Fruit fly (Drosophila melanogaster) whole organism, wandering third instar larva: ENCODE results near the gene CG34164.

Experiments used
- Abd-B ChIP-seq: fragments of >200 bp; optimal IDR thresholded peaks from 2 replicates; lab custom pipeline; 2017; ENCODE audit warnings: missing biosample characterization, missing genetic modification characterization
- CG32264 ChIP-seq: fragments of 200-800 bp; sonication (Bioruptor generic); optimal IDR thresholded peaks from 2 replicates; lab custom pipeline; 2016; ENCODE audit warnings: missing biosample characterization, missing genetic modification characterization
- CG9705 ChIP-seq: fragments of 200-800 bp; sonication (Bioruptor generic); optimal IDR thresholded peaks from 2 replicates; lab custom pipeline; 2018; ENCODE audit warnings: missing biosample characterization, mild to moderate bottlenecking, missing genetic modification characterization
- CrebA ChIP-seq: fragments of 200-800 bp; sonication (Bioruptor generic); optimal IDR thresholded peaks from 2 replicates; lab custom pipeline; 2016; ENCODE audit warnings: missing biosample characterization, mild to moderate bottlenecking, missing genetic modification characterization, borderline replicate concordance
- Dfd ChIP-seq: fragments of >200 bp; optimal IDR thresholded peaks from 2 replicates; lab custom pipeline; 2017; ENCODE audit warnings: missing biosample characterization, missing genetic modification characterization
- Dif ChIP-seq: fragments of 200-275, 200-300 bp; sonication (Bioruptor generic); optimal IDR thresholded peaks from 2 replicates; lab custom pipeline; 2018; ENCODE audit warnings: missing biosample characterization, missing genetic modification characterization; ENCODE audit not compliant: partially characterized antibody
- GATAd ChIP-seq: sonication (Bioruptor generic); optimal IDR thresholded peaks from 2 replicates; lab custom pipeline; 2016; ENCODE audit warnings: missing biosample characterization, missing genetic modification characterization
- HLH106 ChIP-seq: fragments of 200-800 bp; optimal IDR thresholded peaks from 3 replicates; lab custom pipeline; 2019; ENCODE audit warnings: missing biosample characterization, mild to moderate bottlenecking, missing genetic modification characterization, moderate library complexity
- Hnf4 ChIP-seq: fragments of 200-800 bp; sonication (Bioruptor generic); optimal IDR thresholded peaks from 2 replicates; lab custom pipeline; 2016; ENCODE audit warnings: missing biosample characterization, mild to moderate bottlenecking, missing genetic modification characterization
- Hr78 ChIP-seq: fragments of >200 bp; optimal IDR thresholded peaks from 2 replicates; lab custom pipeline; 2017; ENCODE audit warnings: missing biosample characterization, missing genetic modification characterization
- Hr83 ChIP-seq: fragments of 200-300 bp; sonication (Bioruptor generic); optimal IDR thresholded peaks from 2 replicates; lab custom pipeline; 2016; ENCODE audit warnings: missing biosample characterization, mild to moderate bottlenecking, missing genetic modification characterization, moderate library complexity; ENCODE audit not compliant: poor library complexity, severe bottlenecking
- Jra ChIP-seq: sonication (Bioruptor generic); optimal IDR thresholded peaks from 2 replicates; lab custom pipeline; 2016; ENCODE audit warnings: missing biosample characterization, missing genetic modification characterization
- Mio ChIP-seq: sonication (Bioruptor generic); optimal IDR thresholded peaks from 2 replicates; lab custom pipeline; 2016; ENCODE audit warnings: missing biosample characterization, missing genetic modification characterization
- Myc ChIP-seq: fragments of >200 bp; optimal IDR thresholded peaks from 2 replicates; lab custom pipeline; 2017
- N ChIP-seq: fragments of >200 bp; optimal IDR thresholded peaks from 2 replicates; lab custom pipeline; 2018; ENCODE audit warnings: missing biosample characterization, missing external identifiers, missing genetic modification characterization
- Rel ChIP-seq, 2 experiments: fragments of 200-800 bp; sonication (Bioruptor generic) in 1 of 2; optimal IDR thresholded peaks; 2 replicates in 1 of 2; 3 replicates in 1 of 2; lab custom pipeline; 2016 to 2019; ENCODE audit warnings: mild to moderate bottlenecking in 2 of 2, missing biosample characterization in 2 of 2, missing genetic modification characterization in 2 of 2, moderate library complexity in 1 of 2
- Sp1 ChIP-seq: fragments of 200-800 bp; sonication (Bioruptor generic); optimal IDR thresholded peaks from 3 replicates; lab custom pipeline; 2019; ENCODE audit warnings: missing biosample characterization, mild to moderate bottlenecking, missing genetic modification characterization, moderate library complexity
- Vsx2 ChIP-seq: fragments of 200-300, 225-300 bp; sonication (Bioruptor generic); optimal IDR thresholded peaks from 2 replicates; lab custom pipeline; 2018; ENCODE audit warnings: missing biosample characterization, missing genetic modification characterization; ENCODE audit not compliant: partially characterized antibody
- brk ChIP-seq: fragments of 200-800 bp; sonication (Bioruptor generic); optimal IDR thresholded peaks from 2 replicates; lab custom pipeline; 2016; ENCODE audit warnings: missing biosample characterization, mild to moderate bottlenecking, missing genetic modification characterization
- dl ChIP-seq, 2 experiments: fragments of 175-275, 200-275 bp in 1 of 2; fragments of 200-275 bp in 1 of 2; sonication (Bioruptor generic); optimal IDR thresholded peaks; lab custom pipeline; 2018; ENCODE audit warnings: mild to moderate bottlenecking in 2 of 2, missing biosample characterization in 2 of 2, missing genetic modification characterization in 2 of 2, moderate library complexity in 2 of 2; ENCODE audit not compliant: partially characterized antibody in 2 of 2, insufficient read depth in 1 of 2
- dmrt93B ChIP-seq: fragments of 200-800 bp; sonication (Bioruptor generic); optimal IDR thresholded peaks from 2 replicates; lab custom pipeline; 2018; ENCODE audit warnings: missing biosample characterization, mild to moderate bottlenecking, missing genetic modification characterization
- dsf ChIP-seq: sonication (Bioruptor generic); optimal IDR thresholded peaks from 2 replicates; lab custom pipeline; 2016; ENCODE audit warnings: missing biosample characterization, missing genetic modification characterization, borderline replicate concordance
- ey ChIP-seq: fragments of 200-800 bp; sonication (Bioruptor generic); optimal IDR thresholded peaks from 2 replicates; lab custom pipeline; 2016; ENCODE audit warnings: missing biosample characterization, missing genetic modification characterization
- foxo ChIP-seq, 2 experiments: fragments of 200-800 bp; sonication (Bioruptor generic); optimal IDR thresholded peaks; 2 replicates in 1 of 2; 3 replicates in 1 of 2; lab custom pipeline; 2016 to 2017; ENCODE audit warnings: missing biosample characterization in 2 of 2, missing genetic modification characterization in 2 of 2
- jim ChIP-seq: fragments of 175-275, 200-325 bp; sonication (Bioruptor generic); optimal IDR thresholded peaks from 2 replicates; lab custom pipeline; 2016; ENCODE audit warnings: missing biosample characterization, mild to moderate bottlenecking, missing genetic modification characterization
- lola ChIP-seq: fragments of >200 bp; optimal IDR thresholded peaks from 2 replicates; lab custom pipeline; 2017; ENCODE audit warnings: missing biosample characterization, missing genetic modification characterization
- pan ChIP-seq: fragments of >200 bp; optimal IDR thresholded peaks from 2 replicates; lab custom pipeline; 2017
- psq ChIP-seq: fragments of 200-800 bp; sonication (Bioruptor generic); optimal IDR thresholded peaks from 3 replicates; lab custom pipeline; 2017; ENCODE audit warnings: missing biosample characterization, mild to moderate bottlenecking, missing genetic modification characterization, moderate library complexity
- rgr ChIP-seq: fragments of 200-800 bp; sonication (Bioruptor generic); optimal IDR thresholded peaks from 3 replicates; lab custom pipeline; 2016; ENCODE audit warnings: missing biosample characterization, mild to moderate bottlenecking, missing genetic modification characterization
- sage ChIP-seq: fragments of 200-800 bp; sonication (Bioruptor generic); optimal IDR thresholded peaks from 2 replicates; lab custom pipeline; 2016; ENCODE audit warnings: missing biosample characterization, mild to moderate bottlenecking, missing genetic modification characterization
- sv ChIP-seq: fragments of 200-800 bp; sonication (Bioruptor generic); optimal IDR thresholded peaks from 3 replicates; lab custom pipeline; 2016; ENCODE audit warnings: missing biosample characterization, missing genetic modification characterization
- woc ChIP-seq: sonication (Bioruptor generic); optimal IDR thresholded peaks from 2 replicates; lab custom pipeline; 2016; ENCODE audit warnings: missing biosample characterization, mild to moderate bottlenecking, missing genetic modification characterization

Gene CG34164

DNA sequence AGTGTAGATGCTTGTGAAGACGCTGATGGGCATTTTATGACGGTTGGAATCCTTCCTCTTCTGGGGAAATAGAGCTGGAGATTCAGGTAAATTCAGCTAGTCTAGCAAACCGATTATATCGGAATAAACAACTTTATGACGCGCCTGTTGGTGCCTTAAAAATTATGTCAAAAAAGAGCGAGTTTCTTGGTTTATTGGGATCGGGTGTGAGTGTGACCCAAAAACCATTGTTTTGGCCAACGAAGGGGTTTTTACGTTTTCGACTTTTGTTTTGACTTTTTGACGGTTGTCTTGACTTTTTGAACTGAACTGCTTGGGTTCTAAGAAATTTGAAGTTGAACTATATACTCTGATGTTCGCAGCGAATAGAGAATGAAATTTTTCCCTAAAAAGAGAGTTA, 35.9 kb downstream of the CG34164 start:
- TF ChIP-seq N = no peak
- TF ChIP-seq rgr (GFP tag; lab: Kevin White, UChicago) = no peak
- TF ChIP-seq dmrt93B (GFP tag; lab: Kevin White, UChicago) = no peak
- TF ChIP-seq Jra (GFP tag; lab: Kevin White, UChicago) = no peak
- no peak for TF ChIP-seq psq (GFP tag; lab: Kevin White, UChicago)
- TF ChIP-seq Vsx2 (GFP tag; lab: Kevin White, UChicago) = no peak

DNA sequence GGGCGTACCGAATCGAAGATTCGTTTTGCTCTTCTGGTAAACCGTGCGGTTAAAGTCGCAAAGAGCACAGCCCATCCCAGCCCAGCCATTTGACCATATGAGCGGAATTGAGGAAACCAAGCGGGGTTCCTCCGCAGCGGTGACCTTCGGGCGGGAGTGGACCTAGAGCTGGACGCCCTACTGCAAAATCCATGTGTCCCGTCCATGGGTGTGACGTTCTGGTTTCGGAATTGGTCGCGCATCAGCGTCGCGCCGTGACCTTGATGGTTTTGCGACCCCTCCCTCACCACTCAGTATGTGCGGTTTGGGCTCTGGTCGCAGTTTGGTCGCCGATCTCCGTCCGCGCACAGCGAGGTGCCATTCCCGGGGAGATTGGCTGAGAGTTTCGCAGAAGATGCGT, 36.6 kb downstream of the CG34164 start:
- TF ChIP-seq Jra (GFP tag; lab: Kevin White, UChicago) (no peak), GATAd (GFP tag; lab: Kevin White, UChicago) (no peak), Vsx2 (GFP tag; lab: Kevin White, UChicago) (no peak), ey (no peak), CrebA (GFP tag; lab: Kevin White, UChicago) (no peak), Abd-B (no peak), Hr78 (no peak), brk (GFP tag; lab: Kevin White, UChicago) (no peak), Mio (GFP tag; lab: Kevin White, UChicago) (no peak), Sp1 (GFP tag; lab: Kevin White, UChicago) (no peak), N (no peak), psq (GFP tag; lab: Kevin White, UChicago) (no peak), CG32264 (GFP tag; lab: Kevin White, UChicago) (no peak), Rel (GFP tag; optimal IDR thresholded peaks at IDR 0.05; lab: Kevin White, UChicago) (no peak), Rel (tag; optimal IDR thresholded peaks at IDR 0.05; lab: Kevin White, UChicago) (no peak), Dfd (no peak), woc (GFP tag; lab: Kevin White, UChicago) (no peak), Dif (GFP tag; lab: Kevin White, UChicago) (no peak), Hnf4 (GFP tag; lab: Kevin White, UChicago) (no peak), HLH106 (no peak), CG9705 (GFP tag; lab: Kevin White, UChicago) (no peak)

DNA sequence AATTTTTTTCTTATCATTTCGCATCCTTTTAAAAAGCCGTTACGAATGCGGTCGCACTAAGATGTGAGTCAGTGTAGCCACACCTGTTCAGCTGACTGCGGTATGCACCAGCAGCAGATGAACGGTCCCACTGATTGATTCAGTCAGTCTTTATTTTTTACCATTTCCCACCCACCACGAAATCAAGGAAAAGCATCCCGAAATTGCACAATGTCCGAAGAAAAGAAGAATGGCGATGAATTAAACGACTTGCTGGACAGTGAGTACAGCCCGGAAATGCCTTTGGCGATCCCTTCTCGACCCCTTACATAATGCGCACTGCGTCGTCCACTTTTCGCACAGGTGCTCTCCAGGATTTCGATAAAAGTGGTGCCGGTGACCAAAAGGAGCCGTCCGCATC, 37.5 kb downstream of the CG34164 start:
- TF ChIP-seq brk (GFP tag; lab: Kevin White, UChicago) = no peak
- no peak for TF ChIP-seq dsf (GFP tag; lab: Kevin White, UChicago)
- no peak for TF ChIP-seq CrebA (GFP tag; lab: Kevin White, UChicago)
- no peak for TF ChIP-seq Hnf4 (GFP tag; lab: Kevin White, UChicago)
- TF ChIP-seq lola (GFP tag; lab: Kevin White, UChicago) = no peak
- no peak for TF ChIP-seq dmrt93B (GFP tag; lab: Kevin White, UChicago)
- TF ChIP-seq Myc (lab: Kevin White, UChicago) = no peak
- TF ChIP-seq pan (lab: Kevin White, UChicago) = no peak
- TF ChIP-seq jim (GFP tag; lab: Kevin White, UChicago) = no peak
- no peak for TF ChIP-seq CG9705 (GFP tag; lab: Kevin White, UChicago)
- TF ChIP-seq GATAd (GFP tag; lab: Kevin White, UChicago) = peak; percentile 66
- peak; percentile 25 for TF ChIP-seq Dif (GFP tag; lab: Kevin White, UChicago)
- no peak for TF ChIP-seq sv (GFP tag; lab: Kevin White, UChicago)
- TF ChIP-seq ey = no peak
- TF ChIP-seq foxo (GFP tag; optimal IDR thresholded peaks at IDR 0.05; lab: Kevin White, UChicago) = no peak

DNA sequence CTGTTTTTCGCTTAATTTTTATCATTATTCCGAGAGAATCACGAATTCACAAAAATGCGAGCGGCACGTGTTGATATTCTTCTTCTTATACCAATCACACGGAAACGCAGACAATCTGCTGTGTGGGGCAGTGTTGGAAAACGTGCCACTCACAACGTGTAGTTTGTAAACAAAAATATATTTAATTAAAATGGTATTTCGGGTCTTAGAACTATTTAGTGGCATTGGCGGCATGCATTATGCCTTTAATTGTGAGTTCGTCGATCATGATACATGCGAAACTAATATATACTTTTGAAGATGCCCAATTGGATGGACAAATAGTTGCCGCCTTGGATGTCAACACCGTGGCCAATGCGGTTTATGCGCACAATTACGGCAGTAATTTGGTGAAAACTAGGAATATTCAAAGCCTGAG, 40.3 kb downstream of the CG34164 start, which contains the start of the genes CG6712 and Mt2:
TSS of gene CG6712 (minus strand) at position 116 of the 418 bp plus-strand sequence.
TSS of gene Mt2 (plus strand) at position 130 of the 418 bp plus-strand sequence.
- peak; percentile 60 for TF ChIP-seq Myc (lab: Kevin White, UChicago)
- TF ChIP-seq dl (GFP tag; optimal IDR thresholded peaks at IDR 0.05; lab: Kevin White, UChicago; ENCODE audit: insufficient read depth in 1 of 2, partially characterized antibody in 2 of 2) = no peak

DNA sequence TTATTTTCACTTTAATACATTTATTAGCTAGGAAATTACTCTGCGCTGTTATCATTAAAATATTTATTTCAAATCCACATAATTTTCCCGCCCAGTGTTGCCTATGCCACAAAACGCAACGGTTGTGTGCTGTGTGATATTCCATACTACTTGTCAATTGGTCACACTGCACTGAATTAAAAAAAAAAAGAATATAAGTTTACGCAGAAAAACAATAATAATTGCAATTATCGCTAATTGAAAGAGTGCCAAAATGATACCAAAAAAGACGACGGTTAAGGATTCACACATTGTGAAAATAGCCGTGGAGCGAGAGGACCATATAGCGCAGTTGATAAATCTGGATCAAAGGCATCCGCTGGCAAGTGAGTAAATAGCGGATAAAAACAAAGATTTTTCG, 41.5 kb downstream of the CG34164 start, which contains the start of gene Ced-12:
TSS of gene Ced-12 (plus strand) at position 141 of the 400 bp plus-strand sequence.
- TF ChIP-seq lola (GFP tag; lab: Kevin White, UChicago) = no peak
- TF ChIP-seq Mio (GFP tag; lab: Kevin White, UChicago) = no peak
- no peak for TF ChIP-seq Rel (GFP tag; optimal IDR thresholded peaks at IDR 0.05; lab: Kevin White, UChicago)
- TF ChIP-seq Rel (tag; optimal IDR thresholded peaks at IDR 0.05; lab: Kevin White, UChicago) = no peak
- TF ChIP-seq CG32264 (GFP tag; lab: Kevin White, UChicago) = no peak
- TF ChIP-seq sage (GFP tag; lab: Kevin White, UChicago) = no peak
- TF ChIP-seq dsf (GFP tag; lab: Kevin White, UChicago) = no peak
- TF ChIP-seq Vsx2 (GFP tag; lab: Kevin White, UChicago) = no peak
- TF ChIP-seq Sp1 (GFP tag; lab: Kevin White, UChicago) = no peak
- TF ChIP-seq Hr78 = no peak
- no peak for TF ChIP-seq Hr83 (GFP tag; lab: Kevin White, UChicago)
